Fruit fly (Drosophila melanogaster) whole organism, prepupa: ENCODE results near the gene CG10959.
A peak's percentile ranks its signal among the peaks of the same experiment; 100 is the strongest.

Experiments
- Blimp-1 ChIP-seq: fragments of 200-800 bp; sonication (Bioruptor generic); optimal IDR thresholded peaks from 3 replicates; lab custom pipeline; 2017; ENCODE audit warnings: missing biosample characterization, missing genetic modification characterization, mild to moderate bottlenecking, moderate library complexity, missing genetic modification reagents
- CG10631 ChIP-seq: fragments of 200-800 bp; sonication (Bioruptor generic); optimal IDR thresholded peaks from 2 replicates; lab custom pipeline; 2016; ENCODE audit warnings: missing biosample characterization, missing genetic modification characterization
- CG10669 ChIP-seq: fragments of 200-800 bp; sonication (Bioruptor generic); optimal IDR thresholded peaks from 3 replicates; lab custom pipeline; 2018; ENCODE audit warnings: missing biosample characterization, mild to moderate bottlenecking, missing genetic modification characterization, moderate library complexity
- CG11294 ChIP-seq: fragments of 200-800 bp; sonication (Bioruptor generic); IDR thresholded peaks from 2 replicates; pipeline ENCODE4 v1.3.6; 2022; ENCODE audit warnings: missing biosample characterization, missing genetic modification characterization
- CG11762 ChIP-seq: fragments of 200-800 bp; sonication (Bioruptor generic); optimal IDR thresholded peaks from 3 replicates; lab custom pipeline; 2016; ENCODE audit warnings: missing biosample characterization, missing genetic modification characterization; ENCODE audit not compliant: insufficient read depth
- CG15336 ChIP-seq: fragments of 200-800 bp; sonication (Bioruptor generic); IDR thresholded peaks from 2 replicates; pipeline ENCODE4 v1.3.6; 2022; ENCODE audit warnings: missing biosample characterization, missing genetic modification characterization
- CG1621 ChIP-seq: fragments of 200-800 bp; sonication (Bioruptor generic); optimal IDR thresholded peaks from 3 replicates; lab custom pipeline; 2018; ENCODE audit warnings: missing biosample characterization, mild to moderate bottlenecking, missing genetic modification characterization
- CG16779 ChIP-seq: fragments of 200-800 bp; sonication (Bioruptor generic); optimal IDR thresholded peaks from 3 replicates; lab custom pipeline; 2017; ENCODE audit warnings: missing biosample characterization, mild to moderate bottlenecking, missing genetic modification characterization
- CG3032 ChIP-seq: fragments of 200-800 bp; optimal IDR thresholded peaks from 2 replicates; lab custom pipeline; 2019; ENCODE audit warnings: missing biosample characterization, mild to moderate bottlenecking, missing genetic modification characterization, moderate library complexity
- CG31627 ChIP-seq: fragments of 200-800 bp; sonication (Bioruptor generic); optimal IDR thresholded peaks from 3 replicates; lab custom pipeline; 2016; ENCODE audit warnings: missing biosample characterization, missing genetic modification characterization
- CG32006 ChIP-seq: fragments of 200-800 bp; sonication (Bioruptor generic); optimal IDR thresholded peaks from 3 replicates; lab custom pipeline; 2017; ENCODE audit warnings: missing biosample characterization, mild to moderate bottlenecking, missing genetic modification characterization
- CG34406 ChIP-seq: fragments of 200-800 bp; sonication (Bioruptor generic); optimal IDR thresholded peaks from 3 replicates; lab custom pipeline; 2016; ENCODE audit warnings: missing biosample characterization, missing genetic modification characterization
- CG3919 ChIP-seq: fragments of 200-800 bp; sonication (Bioruptor generic); optimal IDR thresholded peaks from 3 replicates; lab custom pipeline; 2016; ENCODE audit warnings: missing biosample characterization, missing genetic modification characterization
- CG4318 ChIP-seq: fragments of 200-800 bp; sonication (Bioruptor generic); optimal IDR thresholded peaks from 3 replicates; lab custom pipeline; 2017; ENCODE audit warnings: missing biosample characterization, mild to moderate bottlenecking, missing genetic modification characterization
- CG6163 ChIP-seq: fragments of 200-800 bp; sonication (Bioruptor generic); IDR thresholded peaks from 3 replicates; pipeline ENCODE4 v1.3.6; 2022; ENCODE audit warnings: missing biosample characterization, missing genetic modification characterization
- CG6276 ChIP-seq: fragments of 200-800 bp; sonication (Bioruptor generic); optimal IDR thresholded peaks from 2 replicates; lab custom pipeline; 2017; ENCODE audit warnings: missing biosample characterization, mild to moderate bottlenecking, missing genetic modification characterization
- CG6792 ChIP-seq: fragments of 200-800 bp; sonication (Bioruptor generic); optimal IDR thresholded peaks from 3 replicates; lab custom pipeline; 2016; ENCODE audit warnings: missing biosample characterization, missing genetic modification characterization
- CG6808 ChIP-seq: fragments of 200-800 bp; sonication (Bioruptor generic); optimal IDR thresholded peaks from 3 replicates; lab custom pipeline; 2017; ENCODE audit warnings: missing biosample characterization, missing genetic modification characterization, mild to moderate bottlenecking, moderate library complexity, missing genetic modification reagents
- CG6854 ChIP-seq: fragments of 200-800 bp; sonication (Bioruptor generic); optimal IDR thresholded peaks from 2 replicates; lab custom pipeline; 2017; ENCODE audit warnings: missing biosample characterization, mild to moderate bottlenecking, missing genetic modification characterization
- CG7368 ChIP-seq: fragments of 200-800 bp; sonication (Bioruptor generic); optimal IDR thresholded peaks from 3 replicates; lab custom pipeline; 2016; ENCODE audit warnings: missing biosample characterization, missing genetic modification characterization
- CG8319 ChIP-seq: fragments of 200-800 bp; sonication (Bioruptor generic); optimal IDR thresholded peaks from 3 replicates; lab custom pipeline; 2016; ENCODE audit warnings: missing biosample characterization, missing genetic modification characterization
- CG8632 ChIP-seq: fragments of 200-800 bp; sonication (Bioruptor generic); optimal IDR thresholded peaks from 3 replicates; lab custom pipeline; 2016; ENCODE audit warnings: missing biosample characterization, missing genetic modification characterization
- CG9139 ChIP-seq: fragments of 200-800 bp; sonication (Bioruptor generic); optimal IDR thresholded peaks from 3 replicates; lab custom pipeline; 2017; ENCODE audit warnings: missing biosample characterization, mild to moderate bottlenecking, missing genetic modification characterization
- Eip75B ChIP-seq: fragments of 200-800 bp; sonication (Bioruptor generic); optimal IDR thresholded peaks from 3 replicates; lab custom pipeline; 2016; ENCODE audit warnings: missing biosample characterization, missing genetic modification characterization
- Eip78C ChIP-seq: fragments of 200-800 bp; sonication (Bioruptor generic); peaks from one replicate; lab custom pipeline; 2016; ENCODE audit warnings: missing biosample characterization, missing genetic modification characterization
- Eip93F ChIP-seq: fragments of 200-800 bp; sonication (Bioruptor generic); optimal IDR thresholded peaks from 2 replicates; lab custom pipeline; 2016; ENCODE audit warnings: missing biosample characterization, mild to moderate bottlenecking, missing genetic modification characterization
- Ets21C ChIP-seq: fragments of 200-800 bp; sonication (Bioruptor generic); optimal IDR thresholded peaks from 3 replicates; lab custom pipeline; 2016; ENCODE audit warnings: missing biosample characterization, missing genetic modification characterization
- Gug ChIP-seq: fragments of 200-800 bp; sonication (Bioruptor generic); IDR thresholded peaks from 2 replicates; pipeline ENCODE4 v1.3.6; 2022; ENCODE audit warnings: missing biosample characterization, missing genetic modification characterization
- Hr38 ChIP-seq: sonication (Bioruptor generic); optimal IDR thresholded peaks from 2 replicates; lab custom pipeline; 2016; ENCODE audit warnings: missing biosample characterization, missing genetic modification characterization
- Hr39 ChIP-seq: fragments of 200-800 bp; sonication (Bioruptor generic); optimal IDR thresholded peaks from 2 replicates; lab custom pipeline; 2016; ENCODE audit warnings: missing biosample characterization, missing genetic modification characterization
- Hr4 ChIP-seq: fragments of 200-800 bp; sonication (Bioruptor generic); optimal IDR thresholded peaks from 3 replicates; lab custom pipeline; 2016; ENCODE audit warnings: missing biosample characterization, missing genetic modification characterization
- OdsH ChIP-seq: fragments of 200-800 bp; sonication (Bioruptor generic); optimal IDR thresholded peaks from 3 replicates; lab custom pipeline; 2016; ENCODE audit warnings: missing biosample characterization, missing genetic modification characterization
- Smox ChIP-seq: fragments of 200-800 bp; sonication (Bioruptor generic); optimal IDR thresholded peaks from 3 replicates; lab custom pipeline; 2016; ENCODE audit warnings: missing biosample characterization, missing genetic modification characterization
- Sox102F ChIP-seq: fragments of 200-800 bp; sonication (Bioruptor generic); optimal IDR thresholded peaks from 2 replicates; lab custom pipeline; 2016; ENCODE audit warnings: missing biosample characterization, mild to moderate bottlenecking, missing genetic modification characterization
- Sox14 ChIP-seq: fragments of 200-800 bp; sonication (Bioruptor generic); optimal IDR thresholded peaks from 3 replicates; lab custom pipeline; 2016; ENCODE audit warnings: missing biosample characterization, missing genetic modification characterization
- achi ChIP-seq: fragments of 200-800 bp; sonication (Bioruptor generic); optimal IDR thresholded peaks from 3 replicates; lab custom pipeline; 2016; ENCODE audit warnings: missing biosample characterization, missing genetic modification characterization
- eg ChIP-seq: fragments of 200-800 bp; sonication (Bioruptor generic); IDR thresholded peaks from 3 replicates; pipeline ENCODE4 v1.3.6; 2022; ENCODE audit warnings: missing biosample characterization, missing genetic modification characterization
- esn ChIP-seq: fragments of 200-800 bp; sonication (Bioruptor generic); optimal IDR thresholded peaks from 2 replicates; lab custom pipeline; 2016; ENCODE audit warnings: missing biosample characterization, mild to moderate bottlenecking, missing genetic modification characterization, moderate library complexity
- fd85E ChIP-seq: fragments of 200-800 bp; sonication (Bioruptor generic); optimal IDR thresholded peaks from 3 replicates; lab custom pipeline; 2016; ENCODE audit warnings: missing biosample characterization, missing genetic modification characterization
- fkh ChIP-seq: fragments of 200-800 bp; sonication (Bioruptor generic); optimal IDR thresholded peaks from 3 replicates; lab custom pipeline; 2017; ENCODE audit warnings: missing biosample characterization, mild to moderate bottlenecking, missing genetic modification characterization, moderate library complexity
- lz ChIP-seq: fragments of 200-800 bp; sonication (Bioruptor generic); optimal IDR thresholded peaks from 3 replicates; lab custom pipeline; 2016; ENCODE audit warnings: missing biosample characterization, missing genetic modification characterization
- net ChIP-seq: fragments of 200-800 bp; sonication (Bioruptor generic); optimal IDR thresholded peaks from 3 replicates; lab custom pipeline; 2016; ENCODE audit warnings: missing biosample characterization, missing genetic modification characterization
- pdm3 ChIP-seq: fragments of 200-800 bp; sonication (Bioruptor generic); optimal IDR thresholded peaks from 3 replicates; lab custom pipeline; 2016; ENCODE audit warnings: missing biosample characterization, missing genetic modification characterization
- salr ChIP-seq, 2 experiments: fragments of 200-800 bp; sonication (Bioruptor generic); optimal IDR thresholded peaks; 3 replicates each; lab custom pipeline; 2016 to 2018; ENCODE audit warnings: missing biosample characterization in 2 of 2, missing genetic modification characterization in 2 of 2, mild to moderate bottlenecking in 1 of 2
- spab ChIP-seq: fragments of 200-800 bp; sonication (Bioruptor generic); optimal IDR thresholded peaks from 2 replicates; lab custom pipeline; 2017; ENCODE audit warnings: missing biosample characterization, mild to moderate bottlenecking, missing genetic modification characterization, missing genetic modification reagents
- svp ChIP-seq: fragments of 200-800 bp; sonication (Bioruptor generic); peaks from one replicate; lab custom pipeline; 2016; ENCODE audit warnings: missing biosample characterization, missing genetic modification characterization
- vri ChIP-seq: fragments of 200-800 bp; sonication (Bioruptor generic); optimal IDR thresholded peaks from 3 replicates; lab custom pipeline; 2016; ENCODE audit warnings: missing biosample characterization, mild to moderate bottlenecking, missing genetic modification characterization

Gene CG10959

dm6 chrX:8157294-8157693, 8.7 kb downstream of the CG10959 start, which contains the start of the genes Traf6 and GIIIspla2 (continued):
- TF ChIP-seq vri (GFP tag; lab: Kevin White, UChicago) = no peak
- no peak for TF ChIP-seq CG9139
- peak; percentile 29 for TF ChIP-seq CG6854 (GFP tag; lab: Kevin White, UChicago)
- TF ChIP-seq CG34406 (GFP tag; lab: Kevin White, UChicago) = no peak
- TF ChIP-seq Sox102F (GFP tag; lab: Kevin White, UChicago) = no peak
- TF ChIP-seq Eip93F (GFP tag; lab: Kevin White, UChicago) = no peak
- TF ChIP-seq achi (GFP tag; lab: Kevin White, UChicago) = peak; percentile 69
- peak; percentile 33 for TF ChIP-seq CG8319 (GFP tag; lab: Kevin White, UChicago)
- TF ChIP-seq CG1621 = peak; percentile 68
- TF ChIP-seq CG6163 (GFP tag; lab: Robert Waterston, UW) = peak; percentile 86; the same call in 2 of the 3 replicates
- TF ChIP-seq CG31627 (GFP tag; lab: Kevin White, UChicago) = peak; percentile 80
- peak in 1 of 2 experiments; percentile 60 for TF ChIP-seq salr (GFP tag; optimal IDR thresholded peaks at IDR 0.05; lab: Kevin White, UChicago)
- peak; percentile 83 for TF ChIP-seq Eip78C (GFP tag; lab: Kevin White, UChicago)
- TF ChIP-seq CG15336 (GFP tag; lab: Robert Waterston, UW) = peak; percentile 80
- no peak for TF ChIP-seq CG6276 (GFP tag; lab: Kevin White, UChicago)
- TF ChIP-seq fd85E (GFP tag; lab: Kevin White, UChicago) = no peak
- TF ChIP-seq CG11762 (GFP tag; lab: Kevin White, UChicago) = no peak

DNA sequence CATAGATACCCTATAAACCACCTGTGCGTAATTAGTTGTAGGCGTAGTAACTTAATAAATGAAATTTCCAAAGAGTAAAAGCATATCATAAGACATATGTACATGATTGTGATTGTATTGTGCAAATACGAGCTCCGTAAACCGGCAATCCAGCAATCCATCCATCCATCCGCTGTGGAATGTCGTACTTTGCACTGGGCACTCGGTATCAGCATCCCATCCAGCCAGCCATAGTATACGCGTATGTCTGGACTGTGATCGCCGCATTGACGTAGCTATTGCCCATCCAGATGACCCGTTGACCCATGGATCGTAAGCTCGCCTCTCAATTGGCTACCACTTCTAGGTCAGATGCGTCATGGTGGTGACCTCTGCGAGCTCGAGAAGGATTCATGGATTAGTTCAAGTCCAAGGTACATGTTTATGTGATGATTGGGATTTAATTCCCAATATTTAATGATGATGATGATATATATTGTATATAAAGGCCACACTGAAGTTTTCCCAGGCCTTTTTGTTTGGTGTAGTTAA, 10.4 kb downstream of the CG10959 start:
- TF ChIP-seq CG10669 = peak; percentile 6
- TF ChIP-seq fd85E (GFP tag; lab: Kevin White, UChicago) = no peak
- TF ChIP-seq OdsH (GFP tag; lab: Kevin White, UChicago) = no peak
- TF ChIP-seq Sox102F (GFP tag; lab: Kevin White, UChicago) = no peak
- peak; percentile 82 for TF ChIP-seq CG6276 (GFP tag; lab: Kevin White, UChicago)
- no peak for TF ChIP-seq CG10631
- no peak for TF ChIP-seq esn (GFP tag; lab: Kevin White, UChicago)
- TF ChIP-seq Sox14 = no peak
- TF ChIP-seq fkh = no peak
- TF ChIP-seq CG6792 (GFP tag; lab: Kevin White, UChicago) = no peak
- TF ChIP-seq pdm3 (GFP tag; lab: Kevin White, UChicago) = no peak
- peak; percentile 81 for TF ChIP-seq CG9139
- TF ChIP-seq CG6163 (GFP tag; lab: Robert Waterston, UW) = no peak
- no peak for TF ChIP-seq CG11294 (GFP tag; lab: Robert Waterston, UW)
- TF ChIP-seq CG3919 (GFP tag; lab: Kevin White, UChicago) = peak; percentile 21
- peak; percentile 98 for TF ChIP-seq svp (GFP tag; lab: Kevin White, UChicago)
- TF ChIP-seq Hr38 = no peak
- TF ChIP-seq CG3032 (tag; lab: Kevin White, UChicago) = no peak
- TF ChIP-seq CG16779 = peak; percentile 49
- no peak for TF ChIP-seq CG8632
- no peak for TF ChIP-seq CG11762 (GFP tag; lab: Kevin White, UChicago)
- no peak for TF ChIP-seq CG34406 (GFP tag; lab: Kevin White, UChicago)
- TF ChIP-seq Smox (GFP tag; lab: Kevin White, UChicago) = no peak
- TF ChIP-seq lz (GFP tag; lab: Kevin White, UChicago) = no peak
- TF ChIP-seq CG31627 (GFP tag; lab: Kevin White, UChicago) = no peak
- TF ChIP-seq achi (GFP tag; lab: Kevin White, UChicago) = no peak
- peak; percentile 40 for TF ChIP-seq Eip78C (GFP tag; lab: Kevin White, UChicago)
- no peak for TF ChIP-seq Gug (GFP tag; lab: Robert Waterston, UW)
- peak; percentile 48 for TF ChIP-seq spab (GFP tag; lab: Kevin White, UChicago)
- TF ChIP-seq CG7368 (GFP tag; lab: Kevin White, UChicago) = no peak
- peak; percentile 24; the same call in 1 of the 3 replicates for TF ChIP-seq eg (GFP tag; lab: Robert Waterston, UW)
- TF ChIP-seq CG32006 (GFP tag; lab: Kevin White, UChicago) = no peak
- no peak for TF ChIP-seq vri (GFP tag; lab: Kevin White, UChicago)
- peak in 1 of 2 experiments; percentile 4 for TF ChIP-seq salr (GFP tag; optimal IDR thresholded peaks at IDR 0.05; lab: Kevin White, UChicago)
- no peak for TF ChIP-seq Ets21C (GFP tag; lab: Kevin White, UChicago)
- no peak for TF ChIP-seq Blimp-1 (GFP tag; lab: Kevin White, UChicago)
- no peak for TF ChIP-seq Hr4 (GFP tag; lab: Kevin White, UChicago)
- peak; percentile 60 for TF ChIP-seq CG6854 (GFP tag; lab: Kevin White, UChicago)
- no peak for TF ChIP-seq Eip75B (GFP tag; lab: Kevin White, UChicago)
- TF ChIP-seq CG8319 (GFP tag; lab: Kevin White, UChicago) = no peak
- TF ChIP-seq Hr39 = no peak
- TF ChIP-seq CG1621 = peak; percentile 56
- TF ChIP-seq CG4318 (GFP tag; lab: Kevin White, UChicago) = no peak
- peak; percentile 81 for TF ChIP-seq CG6808
- TF ChIP-seq net (GFP tag; lab: Kevin White, UChicago) = peak; percentile 36
